Fruit fly (Drosophila melanogaster): Measurements from ENCODE around the gene galectin.

- TF ChIP-seq psq (optimal IDR thresholded peaks at IDR 0.05) (no peak), ttk (optimal IDR thresholded peaks at IDR 0.05) (no peak), Myc (optimal IDR thresholded peaks at IDR 0.05) (no peak)
These were observed 9.6 kb downstream of the galectin start for dm6 chr2L:81198-81597.
